Fruit fly (Drosophila melanogaster): ENCODE data around the gene CG14627.
A peak's percentile ranks its signal among the peaks of the same experiment; 100 is the strongest.

The CG14627 gene

DNA sequence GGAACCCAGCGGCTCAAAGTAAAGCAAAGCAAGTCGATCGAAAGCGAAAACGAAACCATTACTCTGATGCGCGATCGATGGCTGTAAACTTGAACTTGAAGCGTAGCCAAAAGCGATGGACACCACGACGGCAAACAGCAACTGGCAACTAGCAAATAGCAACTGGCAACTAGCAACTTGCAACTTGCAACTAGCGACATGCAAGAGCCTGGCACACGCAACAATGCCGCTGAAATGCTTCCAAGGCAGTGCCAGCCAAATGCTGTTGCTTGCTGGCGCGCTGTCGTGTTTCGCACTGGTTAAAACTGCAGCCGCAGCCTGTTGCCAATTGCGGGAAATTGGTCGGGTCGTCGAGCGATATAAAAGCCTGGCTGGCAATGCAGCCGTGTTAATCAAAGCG is at the start of gene CG14627:
TSS of gene CG14627 (plus strand) at position 301 of the 400 bp plus-strand sequence.
- TF ChIP-seq noc (tag; optimal IDR thresholded peaks at IDR 0.05), result no peak

DNA sequence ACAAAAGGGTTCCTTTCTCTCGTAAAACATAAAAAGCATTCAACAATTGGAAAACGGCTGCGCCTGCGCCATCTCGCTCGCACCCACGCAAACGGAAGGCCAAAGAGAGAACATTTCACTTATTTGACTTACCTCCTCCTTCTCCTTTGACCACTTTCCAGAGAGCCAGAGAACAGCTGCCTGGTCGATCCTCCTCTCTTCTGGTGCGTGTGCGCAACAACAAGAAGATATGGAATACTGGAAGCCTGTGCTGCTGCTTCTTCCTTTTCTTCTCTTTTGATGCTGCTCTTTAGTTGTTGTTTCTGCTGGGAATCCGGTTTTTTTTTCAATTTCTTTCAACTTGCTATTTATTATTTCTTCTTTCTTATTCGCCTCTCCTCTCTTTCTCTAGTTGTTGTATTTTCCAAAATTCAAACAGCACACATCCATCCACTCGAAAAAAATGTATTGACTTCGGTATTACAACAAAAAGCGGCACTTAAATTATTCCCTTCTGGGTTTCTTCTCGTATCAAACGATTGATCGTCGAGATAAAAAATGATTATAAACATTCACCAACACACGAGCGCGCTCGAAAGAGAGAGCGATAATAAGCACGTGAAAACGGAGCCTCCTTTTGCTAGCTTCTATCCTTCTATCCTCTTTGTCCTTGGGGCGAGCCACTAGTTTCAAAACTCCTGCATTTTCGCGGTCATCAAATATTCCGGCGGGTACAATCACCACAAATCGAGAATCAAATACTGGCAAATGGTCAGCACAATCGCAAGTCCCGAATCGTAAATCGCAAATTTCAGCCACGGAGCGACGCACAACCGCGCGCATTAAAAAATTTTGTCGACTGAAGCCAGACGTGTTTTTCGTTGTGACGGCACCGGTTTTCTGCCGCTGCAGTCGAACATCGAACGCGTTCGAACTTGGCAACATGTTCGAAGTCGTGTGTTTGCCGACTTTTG is 47.1 kb upstream of the CG14627 start, which contains the start of gene CG3655:
TSS of gene CG3655 (minus strand) at position 844 of the 953 bp plus-strand sequence.
- no peak for TF ChIP-seq noc (tag; optimal IDR thresholded peaks at IDR 0.05)

DNA sequence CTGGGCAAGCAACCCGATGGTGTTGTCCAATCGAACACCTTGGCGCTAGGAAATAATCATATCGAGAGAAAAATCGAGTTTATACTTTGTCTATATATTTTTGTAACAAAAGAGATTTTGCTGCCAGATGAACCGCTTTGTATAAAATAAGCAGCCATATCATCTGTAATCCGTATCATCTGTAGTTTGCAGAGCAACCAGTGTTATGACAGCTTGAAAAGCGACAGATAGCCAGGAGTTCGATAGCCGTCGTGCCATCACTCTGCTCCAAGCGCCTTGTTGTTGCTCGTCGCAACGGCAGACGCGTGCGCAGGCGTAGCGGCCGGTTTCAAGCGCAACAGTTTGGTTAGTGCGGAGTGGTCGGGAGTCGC is 46.4 kb upstream of the CG14627 start:
- TF ChIP-seq noc (tag; optimal IDR thresholded peaks at IDR 0.05), result no peak

DNA sequence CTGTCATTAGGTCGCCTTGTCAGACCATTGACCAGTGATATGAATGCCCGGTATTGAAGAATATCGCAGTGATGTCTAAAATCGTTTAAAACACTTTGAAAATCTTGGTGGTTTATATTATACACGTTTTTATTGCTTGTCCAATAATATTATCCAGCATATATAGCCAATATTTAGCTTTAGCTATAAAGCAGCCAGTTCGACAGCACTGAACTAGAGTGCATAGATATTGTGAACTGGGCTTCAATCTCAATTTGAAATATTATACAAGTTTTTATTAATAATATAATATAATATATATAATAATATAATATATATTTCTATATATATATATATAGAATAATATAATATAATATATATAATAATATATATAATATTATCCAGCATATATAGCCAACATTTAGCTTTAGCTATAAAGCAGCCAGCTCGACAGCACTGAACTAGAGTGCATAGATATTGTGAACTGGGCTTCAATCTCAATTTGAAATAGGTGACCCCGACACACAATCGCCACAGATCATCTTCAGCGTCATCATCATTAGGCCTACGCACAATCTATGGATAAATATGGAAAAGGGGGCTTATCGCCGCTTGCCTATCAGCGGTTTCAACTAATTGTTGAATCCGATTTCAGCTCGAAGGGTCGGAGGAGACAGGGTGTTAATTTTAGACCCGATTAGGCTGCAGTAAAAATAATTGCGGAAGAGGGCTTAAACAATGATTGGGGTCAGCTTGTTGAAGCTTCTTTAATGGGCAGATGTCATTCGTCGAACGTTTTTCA is 38.7 kb upstream of the CG14627 start:
- TF ChIP-seq noc (tag; optimal IDR thresholded peaks at IDR 0.05), result no peak

DNA sequence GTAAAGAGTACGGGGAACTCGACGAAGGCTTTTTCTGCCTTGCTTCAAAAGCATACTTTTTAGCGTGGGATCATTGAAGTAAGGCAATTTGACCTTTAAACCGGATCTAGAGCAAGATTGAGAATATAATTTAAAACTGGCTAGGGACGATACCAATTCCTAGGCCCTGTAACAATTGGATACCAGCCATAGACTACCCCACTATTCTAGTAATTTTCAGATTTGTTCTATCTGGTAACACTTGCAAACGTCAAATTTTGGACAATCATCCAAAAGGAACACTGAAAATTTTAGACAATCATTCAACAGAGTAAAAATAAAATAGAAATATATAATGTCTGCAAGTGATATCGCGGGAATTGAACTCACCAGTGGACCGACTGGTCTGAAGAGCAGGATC is 36.1 kb upstream of the CG14627 start, which contains the start of gene CG14628:
TSS of gene CG14628 (plus strand) at position 301 of the 400 bp plus-strand sequence.
- TF ChIP-seq noc (tag; optimal IDR thresholded peaks at IDR 0.05), result no peak

DNA sequence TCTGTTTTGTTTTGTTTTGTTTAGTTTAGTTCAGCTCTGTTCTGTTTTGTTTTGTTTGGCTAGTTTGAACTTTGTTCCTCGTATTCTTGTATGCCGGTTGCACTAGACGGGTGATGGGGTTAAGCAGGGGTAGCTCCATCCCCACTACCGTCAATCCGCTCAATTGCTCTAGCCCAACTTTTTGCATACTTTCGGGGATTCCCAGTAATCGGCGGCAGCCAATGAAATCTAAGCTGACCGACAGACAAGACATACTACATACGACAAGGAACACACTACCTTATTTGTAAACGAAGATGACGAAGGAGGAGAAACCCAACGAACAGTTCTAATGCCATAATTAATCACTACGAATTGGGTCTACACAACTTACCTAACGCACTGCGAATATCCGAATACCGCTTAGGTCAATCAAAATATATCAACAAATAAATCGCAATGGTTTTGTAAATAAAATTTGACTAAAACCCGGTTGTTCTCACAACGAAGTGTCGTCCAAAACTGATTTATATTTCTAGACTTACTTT is 19.4 kb upstream of the CG14627 start, which contains the start of gene eIF4E7:
TSS of gene eIF4E7 (minus strand) at position 477 of the 527 bp plus-strand sequence.
- no peak for TF ChIP-seq noc (tag; optimal IDR thresholded peaks at IDR 0.05)

DNA sequence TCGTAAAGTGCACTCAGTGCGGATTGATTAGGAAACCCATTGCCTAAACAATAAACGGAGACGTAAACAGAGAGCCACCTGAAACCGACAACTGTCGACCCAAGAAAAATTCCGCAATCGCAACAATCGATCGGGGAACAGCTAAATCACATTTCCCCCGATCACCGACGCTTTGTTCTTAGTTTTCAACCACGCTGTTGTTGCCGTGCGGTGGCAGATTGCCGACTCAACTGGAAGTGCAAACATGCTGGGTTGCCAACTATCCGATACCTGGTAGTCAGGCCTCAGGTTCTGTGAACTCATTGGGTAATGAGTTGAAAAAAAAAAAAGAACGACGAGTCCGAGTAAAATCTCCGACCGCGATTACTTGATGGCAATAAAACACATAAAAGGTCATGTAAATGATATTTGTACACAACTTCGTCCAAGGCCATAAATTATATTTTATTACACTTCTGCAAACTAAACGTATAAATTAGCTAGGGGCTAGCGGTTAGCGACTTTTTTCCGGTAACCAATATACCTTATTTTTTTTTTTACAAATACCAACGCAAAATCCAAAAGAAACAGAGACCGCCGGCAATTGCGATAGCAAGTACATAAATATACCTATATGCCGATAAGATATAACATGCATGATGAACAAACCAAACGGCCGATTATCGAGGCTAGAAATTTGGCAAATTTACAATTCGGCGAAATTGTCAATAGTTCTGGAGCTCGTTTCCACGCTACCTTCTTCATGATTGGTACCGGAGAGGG is 11.1 kb upstream of the CG14627 start, which contains the start of gene CG11378:
TSS of gene CG11378 (plus strand) at position 712 of the 762 bp plus-strand sequence.
- peak; percentile 61 for TF ChIP-seq noc (tag; optimal IDR thresholded peaks at IDR 0.05)

DNA sequence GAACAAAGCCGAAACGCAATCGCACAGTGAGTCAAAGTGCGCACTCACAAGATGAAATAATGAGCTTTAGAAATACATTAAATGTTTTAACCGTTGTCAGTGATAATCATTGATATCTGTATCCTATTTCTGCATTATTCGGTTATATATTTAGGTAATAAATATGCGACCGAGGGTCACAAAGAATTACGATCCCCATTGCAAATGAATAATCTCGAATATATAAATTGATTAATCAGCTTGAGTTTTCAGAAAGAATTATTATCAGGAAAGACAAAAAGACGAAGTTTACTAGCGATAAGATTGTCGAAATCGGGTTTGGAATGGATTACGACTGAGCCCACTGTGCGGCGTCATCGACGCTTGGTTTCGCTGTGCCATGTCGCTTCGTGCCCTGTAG is 10.4 kb upstream of the CG14627 start:
- TF ChIP-seq noc (tag; optimal IDR thresholded peaks at IDR 0.05), result peak; percentile 81

DNA sequence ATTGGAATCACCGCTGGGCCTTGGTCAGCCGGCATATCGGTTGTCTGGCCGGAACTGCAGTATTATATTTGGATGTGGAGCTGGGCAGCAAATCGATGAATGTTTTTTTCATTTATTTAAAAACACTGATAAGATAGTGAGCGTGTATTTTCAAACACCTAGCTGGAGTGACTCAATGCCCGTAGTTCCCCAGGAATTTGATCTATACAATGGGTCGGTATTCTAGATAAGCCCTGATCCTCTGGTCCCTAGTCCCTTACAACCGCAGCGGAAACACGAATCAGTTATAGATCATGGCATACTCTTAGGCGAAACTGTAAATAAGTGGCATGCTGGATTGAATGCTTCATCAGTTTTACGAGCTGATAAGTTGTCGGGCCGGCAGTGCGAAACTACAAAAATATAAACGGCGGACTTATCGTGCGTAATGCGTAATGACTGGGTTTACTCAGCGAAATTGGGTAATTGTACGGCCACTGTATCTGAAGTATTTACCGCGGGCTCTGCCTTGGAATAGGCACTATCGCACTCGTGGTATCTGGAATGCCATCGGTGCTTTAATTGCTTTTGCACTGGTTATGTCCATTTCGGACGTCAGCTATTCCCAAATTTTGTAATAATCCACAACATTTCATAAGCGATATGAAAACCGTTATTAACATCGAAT is 8.5 kb upstream of the CG14627 start:
- no peak for TF ChIP-seq noc (tag; optimal IDR thresholded peaks at IDR 0.05)

DNA sequence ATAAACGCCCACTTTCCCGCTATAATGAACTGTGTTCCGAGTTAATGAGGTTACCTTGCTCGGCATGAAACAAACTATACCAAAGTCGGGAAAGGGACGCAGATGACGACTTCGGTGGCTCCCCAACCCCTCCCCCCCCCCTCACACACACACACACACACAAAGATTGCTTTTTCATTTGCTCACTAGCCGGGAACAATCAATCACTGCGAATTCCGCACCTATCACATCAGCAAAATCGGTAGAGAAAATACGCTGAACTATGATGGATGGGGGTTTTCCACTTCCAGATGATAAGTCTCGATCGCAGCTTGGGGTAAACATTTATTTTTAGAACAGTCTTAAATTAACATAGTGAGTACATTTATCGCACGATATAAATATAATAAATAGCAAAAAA is 7.9 kb upstream of the CG14627 start:
- TF ChIP-seq noc (tag; optimal IDR thresholded peaks at IDR 0.05), result no peak

DNA sequence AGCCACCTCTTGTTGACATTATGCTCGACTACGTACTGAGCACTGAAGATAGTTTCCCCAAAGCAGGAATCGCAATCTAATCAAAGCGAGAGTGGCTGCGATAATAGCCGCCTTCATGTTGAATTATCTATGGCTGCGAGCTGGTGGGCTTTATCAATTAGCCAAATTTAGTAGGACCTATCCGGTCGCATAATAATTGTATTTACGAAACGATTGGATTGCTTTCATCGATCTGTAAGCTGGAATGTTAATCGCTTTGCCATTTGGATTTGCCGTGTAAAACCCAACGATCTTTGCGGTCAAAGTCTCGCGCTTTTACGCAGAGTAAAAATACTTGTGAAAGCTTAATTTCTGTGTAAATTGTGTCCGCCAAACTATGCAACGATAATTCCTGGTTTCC is 5.4 kb upstream of the CG14627 start, which contains the start of gene CG11384:
TSS of gene CG11384 (minus strand) at position 43 of the 400 bp plus-strand sequence.
- TF ChIP-seq noc (tag; optimal IDR thresholded peaks at IDR 0.05), result no peak

DNA sequence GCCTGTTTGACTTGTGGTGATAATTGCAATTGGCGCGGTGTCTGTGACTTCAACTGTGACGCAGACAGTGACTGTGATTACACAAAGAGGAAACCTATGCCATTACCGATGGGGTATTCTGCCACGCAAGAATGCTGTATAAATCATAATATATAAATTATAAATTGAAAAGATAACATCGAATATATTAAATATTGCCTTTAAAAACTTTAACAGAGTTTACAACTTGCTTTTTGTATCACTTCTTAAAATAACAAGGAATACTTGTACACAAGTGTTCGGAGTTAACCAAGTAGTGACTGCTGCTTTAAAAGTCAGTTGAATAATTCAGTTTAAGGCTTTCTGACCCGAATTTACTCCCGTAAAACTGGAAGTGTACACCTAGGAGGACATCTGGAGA is 1.6 kb upstream of the CG14627 start, which contains the start of gene CG11379:
TSS of gene CG11379 (plus strand) at position 301 of the 400 bp plus-strand sequence.
- no peak for TF ChIP-seq noc (tag; optimal IDR thresholded peaks at IDR 0.05)

DNA sequence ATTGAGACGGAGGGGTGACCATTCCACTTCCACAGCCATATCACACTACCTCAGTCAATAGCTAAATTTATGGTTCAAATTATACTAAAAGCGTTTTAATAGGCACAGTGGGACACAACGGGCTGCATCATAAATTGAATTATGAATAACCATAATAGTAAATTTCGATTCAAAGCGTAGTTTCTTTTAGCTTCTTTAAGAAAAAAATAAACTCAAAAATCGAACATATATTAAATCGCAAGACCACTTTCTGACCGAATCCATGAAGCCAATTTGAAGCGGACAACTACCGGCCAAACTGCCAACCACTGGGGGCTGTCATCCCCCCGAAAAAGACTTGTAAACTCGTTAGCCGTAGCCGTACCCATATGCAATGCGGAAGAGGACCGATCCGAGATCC is 555 bp upstream of the CG14627 start:
- no peak for TF ChIP-seq noc (tag; optimal IDR thresholded peaks at IDR 0.05)

DNA sequence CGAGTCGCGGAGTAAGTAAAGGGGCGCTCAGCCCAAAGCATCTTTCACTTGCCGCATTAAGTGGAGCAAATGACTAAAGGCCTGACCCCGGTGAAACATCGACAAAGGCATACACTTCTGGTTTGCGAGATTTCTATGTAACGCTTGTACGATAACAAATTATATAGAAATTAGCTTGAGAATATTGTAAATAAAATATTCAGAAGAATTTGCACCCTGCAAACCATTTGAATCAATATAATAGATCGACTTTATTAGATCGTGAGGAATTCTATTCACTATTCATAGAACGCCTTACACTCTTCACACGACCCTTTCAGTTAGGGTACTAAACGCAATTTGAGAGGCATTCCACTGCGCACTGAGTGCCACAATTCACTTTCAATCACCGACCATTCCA is 2.3 kb downstream of the CG14627 start:
- no peak for TF ChIP-seq noc (tag; optimal IDR thresholded peaks at IDR 0.05)

DNA sequence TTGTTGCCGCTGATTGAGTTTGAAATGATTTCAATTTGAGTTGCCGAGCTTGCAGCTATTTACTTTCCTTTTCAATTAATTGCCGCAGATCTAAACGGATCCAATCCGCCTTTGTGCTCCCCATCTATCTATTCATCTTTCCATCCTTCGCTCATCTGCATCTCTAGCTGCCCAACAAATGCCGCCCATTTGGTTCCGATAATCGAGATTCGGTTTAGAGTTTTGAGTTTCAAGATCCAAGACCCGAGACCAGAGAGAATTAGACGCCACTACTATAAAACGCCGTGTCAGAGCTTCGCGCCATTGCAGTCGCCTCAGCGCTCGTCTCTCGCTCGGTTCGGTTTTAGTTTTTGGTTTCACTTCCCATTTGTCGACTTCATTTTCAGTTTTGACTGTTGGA is 3.1 kb downstream of the CG14627 start, which contains the start of gene CG14626:
TSS of gene CG14626 (plus strand) at position 301 of the 400 bp plus-strand sequence.
- TF ChIP-seq noc (tag; optimal IDR thresholded peaks at IDR 0.05), result no peak
